Fruit fly (Drosophila melanogaster): ENCODE results near the gene Gr68a.
A peak's percentile ranks its signal among the peaks of the same experiment; 100 is the strongest.

The Gr68a gene

DNA sequence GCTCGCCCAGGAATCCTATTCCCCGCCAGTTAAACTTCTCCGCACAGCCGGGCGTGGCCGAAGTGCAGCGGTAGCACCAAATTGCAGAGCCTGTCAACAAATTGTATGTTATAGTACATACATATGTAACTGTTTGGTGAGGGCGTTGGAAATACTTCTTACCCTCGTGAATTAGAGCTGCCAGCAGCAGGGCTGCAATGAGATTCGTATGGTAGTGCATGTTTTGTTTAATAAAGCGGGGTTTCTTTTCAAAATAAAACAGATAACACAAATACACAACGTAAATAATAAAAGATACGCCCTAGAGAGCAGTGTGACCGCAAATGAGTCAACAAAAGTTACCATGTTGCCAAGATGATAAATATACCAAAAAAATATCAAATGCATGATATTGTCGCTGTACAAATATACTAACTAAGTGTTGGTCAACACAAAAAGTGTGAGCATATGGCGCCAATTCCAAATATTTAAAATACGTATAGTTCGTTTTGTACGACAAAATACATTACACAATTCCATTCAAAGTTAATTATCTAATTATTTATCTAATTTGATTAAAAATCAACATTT, 40.0 kb upstream of the Gr68a start, which contains the start of gene crim (continued):
- no peak for TF ChIP-seq Meics (GFP tag; optimal IDR thresholded peaks at IDR 0.05)
- no peak for TF ChIP-seq Gsc (GFP tag; IDR thresholded peaks at IDR 0.05)
- no peak for TF ChIP-seq Side (GFP tag; optimal IDR thresholded peaks at IDR 0.05)
- no peak for TF ChIP-seq CG14965 (GFP tag; optimal IDR thresholded peaks at IDR 0.05; ENCODE audit: borderline replicate concordance)
- TF ChIP-seq NfI (GFP tag; optimal IDR thresholded peaks at IDR 0.05), result no peak
- no peak for TF ChIP-seq HLH4C (GFP tag; IDR thresholded peaks at IDR 0.05; ENCODE audit: partially characterized antibody)
- TF ChIP-seq CG16863 (GFP tag; optimal IDR thresholded peaks at IDR 0.05), result no peak
- TF ChIP-seq Fer2 (tag; optimal IDR thresholded peaks at IDR 0.05), result no peak
- TF ChIP-seq Mes4 (GFP tag; optimal IDR thresholded peaks at IDR 0.05), result no peak
- no peak for TF ChIP-seq CG1024 (GFP tag; IDR thresholded peaks at IDR 0.05)
- TF ChIP-seq insv (GFP tag; optimal IDR thresholded peaks at IDR 0.05), result peak in 1 of 2 experiments; percentile 0
- TF ChIP-seq CG43689 (GFP tag; IDR thresholded peaks at IDR 0.05), result no peak
- TF ChIP-seq Kr (GFP tag; optimal IDR thresholded peaks at IDR 0.05), result no peak
- TF ChIP-seq CG8290 (GFP tag; optimal IDR thresholded peaks at IDR 0.05), result no peak
- peak in 1 of 2 experiments; percentile 52 for TF ChIP-seq CG8290 (tag; optimal IDR thresholded peaks at IDR 0.05)
- TF ChIP-seq CG14441 (GFP tag; IDR thresholded peaks at IDR 0.05), result no peak
- TF ChIP-seq pb (GFP tag; optimal IDR thresholded peaks at IDR 0.05), result no peak
- no peak for TF ChIP-seq CG11093 (GFP tag; IDR thresholded peaks at IDR 0.05)
- TF ChIP-seq CG5953 (GFP tag; IDR thresholded peaks at IDR 0.05), result no peak
- no peak for TF ChIP-seq CG17802 (tag; optimal IDR thresholded peaks at IDR 0.05)
- no peak for TF ChIP-seq tup (GFP tag; optimal IDR thresholded peaks at IDR 0.05)
- TF ChIP-seq CG7372 (GFP tag; IDR thresholded peaks at IDR 0.05), result no peak
- TF ChIP-seq gsb (GFP tag; IDR thresholded peaks at IDR 0.05), result no peak
- no peak for TF ChIP-seq CG30431 (GFP tag; optimal IDR thresholded peaks at IDR 0.05)
- TF ChIP-seq CG17612 (GFP tag; IDR thresholded peaks at IDR 0.05), result no peak
- no peak for TF ChIP-seq eyg (GFP tag; optimal IDR thresholded peaks at IDR 0.05)
- no peak for TF ChIP-seq HLH54F (GFP tag; optimal IDR thresholded peaks at IDR 0.05)
- TF ChIP-seq hth (optimal IDR thresholded peaks at IDR 0.05), result no peak
- no peak for TF ChIP-seq corto (GFP tag; optimal IDR thresholded peaks at IDR 0.05)
- peak; percentile 87 for TF ChIP-seq YL-1 (GFP tag; optimal IDR thresholded peaks at IDR 0.05)
- TF ChIP-seq so (GFP tag; IDR thresholded peaks at IDR 0.05), result 0 out of 3 replicates have a peak, but pooled peaks have one; percentile 34
- no peak for TF ChIP-seq dan (GFP tag; IDR thresholded peaks at IDR 0.05)
- TF ChIP-seq CG31441 (GFP tag; IDR thresholded peaks at IDR 0.05), result no peak
- no peak for TF ChIP-seq br (optimal IDR thresholded peaks at IDR 0.05)
- no peak for TF ChIP-seq Deaf1 (tag; optimal IDR thresholded peaks at IDR 0.05)
- TF ChIP-seq Hr78 (GFP tag; optimal IDR thresholded peaks at IDR 0.05), result no peak
- TF ChIP-seq Chrac-16 (GFP tag; optimal IDR thresholded peaks at IDR 0.05), result no peak
- TF ChIP-seq lbe (GFP tag; optimal IDR thresholded peaks at IDR 0.05), result peak; percentile 34
- TF ChIP-seq CG8924 (tag; optimal IDR thresholded peaks at IDR 0.05), result peak; percentile 12
- TF ChIP-seq Hmr (GFP tag; optimal IDR thresholded peaks at IDR 0.05), result peak; percentile 49
- TF ChIP-seq run (tag; optimal IDR thresholded peaks at IDR 0.05), result peak; percentile 12
- no peak for TF ChIP-seq CG2712 (tag; optimal IDR thresholded peaks at IDR 0.05)
- TF ChIP-seq CG34422 (GFP tag; IDR thresholded peaks at IDR 0.05), result 0 out of 3 replicates have a peak, but pooled peaks have one; percentile 53
- no peak for TF ChIP-seq sna (GFP tag; IDR thresholded peaks at IDR 0.05; ENCODE audit: partially characterized antibody)
- TF ChIP-seq Hr3 (GFP tag; optimal IDR thresholded peaks at IDR 0.05), result no peak
- TF ChIP-seq CG11560 (tag; IDR thresholded peaks at IDR 0.05), result no peak
- TF ChIP-seq CG7271 (tag; optimal IDR thresholded peaks at IDR 0.05), result no peak
- no peak for TF ChIP-seq HHEX (GFP tag; optimal IDR thresholded peaks at IDR 0.05)
- TF ChIP-seq CG2116 (GFP tag; optimal IDR thresholded peaks at IDR 0.05), result peak; percentile 32
- TF ChIP-seq nau (GFP tag; optimal IDR thresholded peaks at IDR 0.05), result no peak
- no peak for TF ChIP-seq CG6175 (GFP tag; IDR thresholded peaks at IDR 0.05)
- no peak for TF ChIP-seq maf-S (GFP tag; optimal IDR thresholded peaks at IDR 0.05)

All from whole organism, embryonic.